Fruit fly (Drosophila melanogaster): Measurements from ENCODE around the gene CG1677.

The CG1677 gene

dm6 chrX:7295973-7296372 lies 109.6 kb downstream of the CG1677 start:
- no peak for TF ChIP-seq fd59A (GFP tag; optimal IDR thresholded peaks at IDR 0.05)
- TF ChIP-seq Eip75B (GFP tag; optimal IDR thresholded peaks at IDR 0.05) = no peak
- TF ChIP-seq Hr4 (GFP tag; optimal IDR thresholded peaks at IDR 0.05) = no peak
- no peak for TF ChIP-seq acj6 (GFP tag; optimal IDR thresholded peaks at IDR 0.05)
- TF ChIP-seq CG16779 (tag; optimal IDR thresholded peaks at IDR 0.05) = no peak
- no peak for TF ChIP-seq salr (GFP tag; optimal IDR thresholded peaks at IDR 0.05)
- no peak for TF ChIP-seq Lpt (GFP tag; optimal IDR thresholded peaks at IDR 0.05)
- no peak for TF ChIP-seq esn (GFP tag; optimal IDR thresholded peaks at IDR 0.05)
- TF ChIP-seq CG10669 (GFP tag; optimal IDR thresholded peaks at IDR 0.05) = no peak
- no peak for TF ChIP-seq Sox102F (GFP tag; optimal IDR thresholded peaks at IDR 0.05)
- TF ChIP-seq Gug (GFP tag; IDR thresholded peaks at IDR 0.05) = no peak
- no peak for TF ChIP-seq fd85E (GFP tag; optimal IDR thresholded peaks at IDR 0.05)
- no peak for TF ChIP-seq pdm3 (GFP tag; optimal IDR thresholded peaks at IDR 0.05)
- no peak for TF ChIP-seq svp (GFP tag)

dm6 chrX:7293874-7294559 lies 111.6 kb downstream of the CG1677 start:
- TF ChIP-seq eg (GFP tag; IDR thresholded peaks at IDR 0.05) (peak; percentile 89), Blimp-1 (GFP tag; optimal IDR thresholded peaks at IDR 0.05) (peak; percentile 72), salr (GFP tag; optimal IDR thresholded peaks at IDR 0.05) (peak; percentile 64 to 75), Sox15 (GFP tag; optimal IDR thresholded peaks at IDR 0.05) (peak; percentile 66), CG10669 (GFP tag; optimal IDR thresholded peaks at IDR 0.05) (peak; percentile 91), topi (GFP tag; optimal IDR thresholded peaks at IDR 0.05) (peak; percentile 88), CG11762 (GFP tag; optimal IDR thresholded peaks at IDR 0.05; ENCODE audit: insufficient read depth) (peak; percentile 78), Hr4 (GFP tag; optimal IDR thresholded peaks at IDR 0.05) (peak; percentile 71), CG6792 (GFP tag; optimal IDR thresholded peaks at IDR 0.05) (peak; percentile 85), CG6276 (GFP tag; optimal IDR thresholded peaks at IDR 0.05) (peak; percentile 92), CG9139 (GFP tag; optimal IDR thresholded peaks at IDR 0.05) (peak; percentile 88), CG6163 (GFP tag; IDR thresholded peaks at IDR 0.05) (peak; percentile 90), CG10631 (GFP tag; optimal IDR thresholded peaks at IDR 0.05) (peak; percentile 83), Ets96B (tag; optimal IDR thresholded peaks at IDR 0.05) (peak; percentile 93), CG16779 (tag; optimal IDR thresholded peaks at IDR 0.05) (peak; percentile 86), net (GFP tag; optimal IDR thresholded peaks at IDR 0.05) (peak; percentile 82), Sox102F (GFP tag; optimal IDR thresholded peaks at IDR 0.05) (peak; percentile 80), CG32006 (GFP tag; optimal IDR thresholded peaks at IDR 0.05) (peak; percentile 88), CG34406 (GFP tag; optimal IDR thresholded peaks at IDR 0.05) (peak; percentile 91), ss (GFP tag; optimal IDR thresholded peaks at IDR 0.05) (peak; percentile 92 to 93), Eip75B (GFP tag; optimal IDR thresholded peaks at IDR 0.05) (peak; percentile 55), CG8319 (GFP tag; optimal IDR thresholded peaks at IDR 0.05) (peak; percentile 69), CG11294 (GFP tag; IDR thresholded peaks at IDR 0.05) (peak; percentile 73), CG6854 (GFP tag; optimal IDR thresholded peaks at IDR 0.05) (peak; percentile 92), Lpt (GFP tag; optimal IDR thresholded peaks at IDR 0.05) (peak; percentile 71), fkh (GFP tag; optimal IDR thresholded peaks at IDR 0.05) (peak; percentile 33), vri (GFP tag; optimal IDR thresholded peaks at IDR 0.05) (peak; percentile 75), Hr39 (GFP tag; optimal IDR thresholded peaks at IDR 0.05) (peak; percentile 49), esn (GFP tag; optimal IDR thresholded peaks at IDR 0.05) (peak; percentile 89), Eip78C (GFP tag) (peak; percentile 98), dsx (GFP tag; optimal IDR thresholded peaks at IDR 0.05; ENCODE audit: poor library complexity, severe bottlenecking) (peak; percentile 93), spab (GFP tag; optimal IDR thresholded peaks at IDR 0.05) (peak; percentile 87), Eip93F (GFP tag; optimal IDR thresholded peaks at IDR 0.05) (peak; percentile 76), CG4318 (GFP tag; optimal IDR thresholded peaks at IDR 0.05) (peak; percentile 81), achi (GFP tag; optimal IDR thresholded peaks at IDR 0.05) (peak; percentile 87), lz (GFP tag; optimal IDR thresholded peaks at IDR 0.05) (peak; percentile 80), CG31627 (GFP tag; optimal IDR thresholded peaks at IDR 0.05) (peak; percentile 70), CG8119 (GFP tag; IDR thresholded peaks at IDR 0.05) (peak; percentile 95), CG11902 (GFP tag; optimal IDR thresholded peaks at IDR 0.05) (peak; percentile 75), cyc (GFP tag; optimal IDR thresholded peaks at IDR 0.05) (peak; percentile 73), pdm3 (GFP tag; optimal IDR thresholded peaks at IDR 0.05) (peak; percentile 83), Met (GFP tag; optimal IDR thresholded peaks at IDR 0.05) (peak; percentile 87)

Data from whole organism, prepupa.